Worm (Caenorhabditis elegans): ENCODE measurements around the gene fbxa-190.
"Not testable (repeated sequence)": the region's sequence is repeated elsewhere in the genome, so short reads cannot be mapped to it uniquely, and the experiment has no call there.

The fbxa-190 gene

ce11 chrX:1386893-1387367 is 15.1 kb downstream of the fbxa-190 start, which contains the start of gene F56C3.1:
Gene F56C3.1 (plus strand): TSS chrX:1387317.
- no peak for TF ChIP-seq ztf-23 (GFP tag; IDR thresholded peaks at IDR 0.05)
- TF ChIP-seq T22C8.4 (GFP tag; IDR thresholded peaks at IDR 0.05), result no peak

ce11 chrX:1389382-1389983 is 17.7 kb downstream of the fbxa-190 start:
- TF ChIP-seq ztf-23 (GFP tag; IDR thresholded peaks at IDR 0.05) (no peak), cog-1 (tag; optimal IDR thresholded peaks at IDR 0.05) (peak; percentile 40)

ce11 chrX:1393891-1394290 is 22.1 kb downstream of the fbxa-190 start, which contains the start of gene F56C3.9:
Gene F56C3.9 (minus strand): TSS chrX:1393991.
- no peak for TF ChIP-seq med-1 (GFP tag; optimal IDR thresholded peaks at IDR 0.05; ENCODE audit: insufficient read depth)
- TF ChIP-seq klf-2 (GFP tag; conservative IDR thresholded peaks at IDR 0.05), result no peak
- TF ChIP-seq ztf-29 (GFP tag; IDR thresholded peaks at IDR 0.05), result no peak
- TF ChIP-seq ztf-23 (GFP tag; IDR thresholded peaks at IDR 0.05), result no peak
- TF ChIP-seq tab-1 (GFP tag; IDR thresholded peaks at IDR 0.05), result no peak
- TF ChIP-seq ref-1 (GFP tag; conservative IDR thresholded peaks at IDR 0.05), result no peak
- no peak for TF ChIP-seq flt-1 (GFP tag; IDR thresholded peaks at IDR 0.05)
- no peak for TF ChIP-seq cog-1 (tag; optimal IDR thresholded peaks at IDR 0.05)
- no peak for TF ChIP-seq T22C8.4 (GFP tag; IDR thresholded peaks at IDR 0.05)

- TF ChIP-seq tab-1 (GFP tag; IDR thresholded peaks at IDR 0.05) (no peak), klf-2 (GFP tag; conservative IDR thresholded peaks at IDR 0.05) (no peak), med-1 (GFP tag; optimal IDR thresholded peaks at IDR 0.05; ENCODE audit: insufficient read depth) (no peak), ref-1 (GFP tag; conservative IDR thresholded peaks at IDR 0.05) (no peak), T22C8.4 (GFP tag; IDR thresholded peaks at IDR 0.05) (no peak), ztf-29 (GFP tag; IDR thresholded peaks at IDR 0.05) (no peak), cog-1 (tag; optimal IDR thresholded peaks at IDR 0.05) (no peak), flt-1 (GFP tag; IDR thresholded peaks at IDR 0.05) (no peak), ztf-23 (GFP tag; IDR thresholded peaks at IDR 0.05) (no peak)
These were observed 22.6 kb downstream of the fbxa-190 start for ce11 chrX:1394437-1394836.

ce11 chrX:1395793-1396192 is 24.0 kb downstream of the fbxa-190 start:
- no peak for TF ChIP-seq med-1 (GFP tag; optimal IDR thresholded peaks at IDR 0.05; ENCODE audit: insufficient read depth)
- TF ChIP-seq T22C8.4 (GFP tag; IDR thresholded peaks at IDR 0.05), result no peak
- no peak for TF ChIP-seq ztf-29 (GFP tag; IDR thresholded peaks at IDR 0.05)
- no peak for TF ChIP-seq flt-1 (GFP tag; IDR thresholded peaks at IDR 0.05)
- no peak for TF ChIP-seq ref-1 (GFP tag; conservative IDR thresholded peaks at IDR 0.05)
- TF ChIP-seq klf-2 (GFP tag; conservative IDR thresholded peaks at IDR 0.05), result no peak
- TF ChIP-seq ztf-23 (GFP tag; IDR thresholded peaks at IDR 0.05), result no peak
- no peak for TF ChIP-seq cog-1 (tag; optimal IDR thresholded peaks at IDR 0.05)
- TF ChIP-seq tab-1 (GFP tag; IDR thresholded peaks at IDR 0.05), result no peak

ce11 chrX:1397516-1397915 is 25.7 kb downstream of the fbxa-190 start, which contains the start of gene H39E20.1:
Gene H39E20.1 (minus strand): TSS chrX:1397616.
- TF ChIP-seq med-1 (GFP tag; optimal IDR thresholded peaks at IDR 0.05; ENCODE audit: insufficient read depth) (no peak), flt-1 (GFP tag; IDR thresholded peaks at IDR 0.05) (no peak), T22C8.4 (GFP tag; IDR thresholded peaks at IDR 0.05) (no peak), cog-1 (tag; optimal IDR thresholded peaks at IDR 0.05) (no peak), ztf-23 (GFP tag; IDR thresholded peaks at IDR 0.05) (no peak), ztf-29 (GFP tag; IDR thresholded peaks at IDR 0.05) (no peak)

ce11 chrX:1401259-1401658 is 29.4 kb downstream of the fbxa-190 start, which contains the start of gene ZK402.5:
Gene ZK402.5 (minus strand): TSS chrX:1401359.
- TF ChIP-seq tab-1 (GFP tag; IDR thresholded peaks at IDR 0.05) (no peak), ztf-23 (GFP tag; IDR thresholded peaks at IDR 0.05) (no peak), cog-1 (tag; optimal IDR thresholded peaks at IDR 0.05) (no peak), ztf-29 (GFP tag; IDR thresholded peaks at IDR 0.05) (no peak), ref-1 (GFP tag; conservative IDR thresholded peaks at IDR 0.05) (no peak), flt-1 (GFP tag; IDR thresholded peaks at IDR 0.05) (no peak), T22C8.4 (GFP tag; IDR thresholded peaks at IDR 0.05) (no peak), med-1 (GFP tag; optimal IDR thresholded peaks at IDR 0.05; ENCODE audit: insufficient read depth) (no peak), klf-2 (GFP tag; conservative IDR thresholded peaks at IDR 0.05) (no peak)

ce11 chrX:1403444-1403843 is 31.6 kb downstream of the fbxa-190 start, which contains the start of gene ZK402.2:
Gene ZK402.2 (plus strand): TSS chrX:1403744.
- not testable (repeated sequence) for TF ChIP-seq ztf-29 (GFP tag; IDR thresholded peaks at IDR 0.05); ztf-23 (GFP tag; IDR thresholded peaks at IDR 0.05); med-1 (GFP tag; optimal IDR thresholded peaks at IDR 0.05; ENCODE audit: insufficient read depth)

- not testable (repeated sequence) for TF ChIP-seq cog-1 (tag; optimal IDR thresholded peaks at IDR 0.05); klf-2 (GFP tag; conservative IDR thresholded peaks at IDR 0.05); med-1 (GFP tag; optimal IDR thresholded peaks at IDR 0.05; ENCODE audit: insufficient read depth)
These were observed 32.2 kb downstream of the fbxa-190 start, which contains the start of gene ZK402.1 for ce11 chrX:1403971-1404370. Gene ZK402.1 (plus strand): TSS chrX:1404271.

ce11 chrX:1409224-1409623 is 37.4 kb downstream of the fbxa-190 start:
- TF ChIP-seq flt-1 (GFP tag; IDR thresholded peaks at IDR 0.05), result no peak
- TF ChIP-seq med-1 (GFP tag; optimal IDR thresholded peaks at IDR 0.05; ENCODE audit: insufficient read depth), result no peak
- no peak for TF ChIP-seq cog-1 (tag; optimal IDR thresholded peaks at IDR 0.05)
- TF ChIP-seq ztf-23 (GFP tag; IDR thresholded peaks at IDR 0.05), result no peak
- no peak for TF ChIP-seq ztf-29 (GFP tag; IDR thresholded peaks at IDR 0.05)
- no peak for TF ChIP-seq tab-1 (GFP tag; IDR thresholded peaks at IDR 0.05)
- TF ChIP-seq klf-2 (GFP tag; conservative IDR thresholded peaks at IDR 0.05), result no peak
- TF ChIP-seq ref-1 (GFP tag; conservative IDR thresholded peaks at IDR 0.05), result no peak
- no peak for TF ChIP-seq T22C8.4 (GFP tag; IDR thresholded peaks at IDR 0.05)
